Fruit fly (Drosophila melanogaster): ENCODE measurements around the gene amd.

The amd gene

DNA sequence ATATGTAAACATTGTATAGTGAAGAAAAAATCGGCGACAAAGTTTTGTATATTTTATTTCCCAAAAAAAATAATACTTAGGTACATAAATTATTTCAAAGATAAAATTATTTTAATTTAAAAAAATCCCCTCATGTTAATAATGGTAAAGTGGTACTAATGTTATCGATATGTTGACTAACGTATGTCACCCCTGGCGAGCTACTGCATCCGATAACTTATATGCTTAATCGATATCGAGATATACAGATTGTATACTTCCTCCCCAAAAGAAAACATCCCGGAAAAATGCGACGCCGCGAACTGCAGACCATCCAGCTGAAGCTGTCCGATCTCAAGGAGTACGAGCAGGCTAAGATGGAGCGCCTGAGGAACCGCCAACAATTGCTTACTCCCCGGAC, 45.2 kb upstream of the amd start, which contains the start of gene CG17343 (continued):
- TF ChIP-seq caup (GFP tag; optimal IDR thresholded peaks at IDR 0.05; ENCODE audit: severe bottlenecking) (no peak), Spps (tag; optimal IDR thresholded peaks at IDR 0.05) (no peak), repo (GFP tag; optimal IDR thresholded peaks at IDR 0.05) (no peak), CG5180 (GFP tag; optimal IDR thresholded peaks at IDR 0.05) (no peak), BEAF-32 (GFP tag; optimal IDR thresholded peaks at IDR 0.05) (peak; percentile 68), ci (GFP tag; IDR thresholded peaks at IDR 0.05) (peak; percentile 21; the same call in 1 of the 3 replicates), CG3726 (GFP tag; IDR thresholded peaks at IDR 0.05) (no peak), Ada2b (GFP tag; IDR thresholded peaks at IDR 0.05) (no peak), br (optimal IDR thresholded peaks at IDR 0.05) (no peak), lilli (GFP tag; optimal IDR thresholded peaks at IDR 0.05) (no peak), unc-4 (GFP tag; IDR thresholded peaks at IDR 0.05; ENCODE audit: partially characterized antibody) (peak; percentile 72), h (optimal IDR thresholded peaks at IDR 0.05) (no peak), CG17829 (tag; optimal IDR thresholded peaks at IDR 0.05) (no peak), CG18476 (GFP tag; optimal IDR thresholded peaks at IDR 0.05) (no peak), CG10431 (GFP tag; optimal IDR thresholded peaks at IDR 0.05) (no peak), esg (GFP tag; conservative IDR thresholded peaks at IDR 0.05) (no peak), CG9437 (GFP tag; optimal IDR thresholded peaks at IDR 0.05) (no peak), pan (optimal IDR thresholded peaks at IDR 0.05) (no peak), pan (GFP tag; optimal IDR thresholded peaks at IDR 0.05 in 1 of 2, IDR thresholded peaks at IDR 0.05 in 1 of 2) (no peak), CG3847 (GFP tag; IDR thresholded peaks at IDR 0.05) (no peak), CoRest (tag; optimal IDR thresholded peaks at IDR 0.05) (peak; percentile 3), Dip3 (GFP tag; optimal IDR thresholded peaks at IDR 0.05) (no peak), fd3F (GFP tag; optimal IDR thresholded peaks at IDR 0.05) (no peak), Stat92E (GFP tag; optimal IDR thresholded peaks at IDR 0.05) (no peak), CG14710 (tag; optimal IDR thresholded peaks at IDR 0.05) (peak; percentile 24), CG14050 (GFP tag; IDR thresholded peaks at IDR 0.05) (no peak), danr (GFP tag; IDR thresholded peaks at IDR 0.05) (no peak), Doc3 (GFP tag; IDR thresholded peaks at IDR 0.05; ENCODE audit: partially characterized antibody) (peak; percentile 77), Dfd (GFP tag; optimal IDR thresholded peaks at IDR 0.05) (no peak), Jarid2 (GFP tag; optimal IDR thresholded peaks at IDR 0.05) (no peak), p53 (GFP tag; optimal IDR thresholded peaks at IDR 0.05) (no peak), Ssrp (tag; optimal IDR thresholded peaks at IDR 0.05) (no peak), dimm (GFP tag; IDR thresholded peaks at IDR 0.05) (no peak), NFAT (GFP tag; IDR thresholded peaks at IDR 0.05) (no peak), knrl (GFP tag; IDR thresholded peaks at IDR 0.05; ENCODE audit: partially characterized antibody) (peak; percentile 72; the same call in 2 of the 3 replicates), Hr51 (GFP tag; optimal IDR thresholded peaks at IDR 0.05) (no peak), zen2 (GFP tag; IDR thresholded peaks at IDR 0.05; ENCODE audit: partially characterized antibody) (peak; percentile 98), chn (GFP tag; optimal IDR thresholded peaks at IDR 0.05) (no peak), CG31388 (GFP tag; optimal IDR thresholded peaks at IDR 0.05) (no peak), CG32767 (GFP tag; IDR thresholded peaks at IDR 0.05) (no peak), Camta (GFP tag; optimal IDR thresholded peaks at IDR 0.05) (no peak), pros (GFP tag; optimal IDR thresholded peaks at IDR 0.05) (no peak), CG7839 (tag; optimal IDR thresholded peaks at IDR 0.05) (no peak), ttk (GFP tag; IDR thresholded peaks at IDR 0.05) (no peak), D (optimal IDR thresholded peaks at IDR 0.05) (no peak), D (GFP tag; optimal IDR thresholded peaks at IDR 0.05) (no peak), dmrt11E (tag; optimal IDR thresholded peaks at IDR 0.05) (no peak), CG10543 (GFP tag; optimal IDR thresholded peaks at IDR 0.05) (no peak)
